Worm (Caenorhabditis elegans) whole organism, midembryonic: Measurements from ENCODE around the gene Y19D10B.8.
"Not testable (repeated sequence)": the region's sequence is repeated elsewhere in the genome, so short reads cannot be mapped to it uniquely, and the experiment has no call there.

Experiments used
- T22C8.4 ChIP-seq: fragments of 200-800 bp; sonication (Bioruptor generic); IDR thresholded peaks from 2 replicates; pipeline ENCODE4 v1.3.6; 2022; ENCODE audit warnings: missing genetic modification characterization, missing compliant biosample characterization
- cog-1 ChIP-seq: sonication (generic microtip); optimal IDR thresholded peaks from 2 replicates; lab custom pipeline; 2016; ENCODE audit warnings: missing genetic modification characterization, missing compliant biosample characterization
- flt-1 ChIP-seq: fragments of 200-800 bp; sonication (Bioruptor generic); IDR thresholded peaks from 2 replicates; pipeline ENCODE4 v1.3.6; 2022; ENCODE audit warnings: missing genetic modification characterization, missing compliant biosample characterization
- klf-2 ChIP-seq: fragments of 200-800 bp; sonication (Bioruptor generic); conservative IDR thresholded peaks from 2 replicates; pipeline ENCODE4 v1.3.6; 2022; ENCODE audit warnings: missing genetic modification reagents, missing genetic modification characterization, missing compliant biosample characterization
- med-1 ChIP-seq: sonication (generic microtip); optimal IDR thresholded peaks from 2 replicates; lab custom pipeline; 2017; ENCODE audit warnings: missing genetic modification characterization, mild to moderate bottlenecking, missing compliant biosample characterization, antibody characterized with exemption, missing genetic modification reagents; ENCODE audit not compliant: insufficient read depth
- ref-1 ChIP-seq: fragments of 200-800 bp; sonication (Bioruptor generic); conservative IDR thresholded peaks from 2 replicates; pipeline ENCODE4 v1.3.6; 2022; ENCODE audit warnings: missing genetic modification reagents, missing genetic modification characterization, missing compliant biosample characterization
- tab-1 ChIP-seq: fragments of 200-800 bp; sonication (Bioruptor generic); IDR thresholded peaks from 2 replicates; pipeline ENCODE4 v1.3.6; 2022; ENCODE audit warnings: missing genetic modification characterization, missing compliant biosample characterization
- ztf-23 ChIP-seq: fragments of 200-800 bp; sonication (Bioruptor generic); IDR thresholded peaks from 2 replicates; pipeline ENCODE4 v1.3.6; 2022; ENCODE audit warnings: missing genetic modification reagents, missing genetic modification characterization, missing compliant biosample characterization
- ztf-29 ChIP-seq: fragments of 200-800 bp; sonication (Bioruptor generic); IDR thresholded peaks from 2 replicates; pipeline ENCODE4 v1.3.6; 2022; ENCODE audit warnings: missing genetic modification reagents, missing genetic modification characterization, missing compliant biosample characterization

Y19D10B.8 gene

DNA sequence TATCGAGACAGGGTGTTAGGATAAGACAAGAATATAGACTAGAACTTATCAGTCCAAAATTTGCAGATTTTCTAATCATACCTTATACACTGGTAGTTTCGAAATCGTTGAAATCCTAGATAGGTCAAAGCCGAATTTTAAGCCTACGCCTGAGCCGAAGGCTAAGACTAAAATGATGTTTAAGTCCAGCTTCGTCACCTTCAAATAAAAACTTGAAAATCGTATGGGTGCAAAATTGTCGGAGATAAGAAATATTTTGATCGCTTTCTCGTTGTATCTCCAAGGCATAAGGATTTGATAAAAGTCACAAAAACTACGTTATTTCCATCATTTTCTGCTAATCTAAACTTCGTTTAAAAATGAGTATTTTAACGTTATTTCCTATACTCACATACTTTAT, 40.1 kb downstream of the Y19D10B.8 start, which contains the start of gene F41B5.12:
Gene F41B5.12 (plus strand): TSS at position 301 of the 400 bp plus-strand sequence.
- TF ChIP-seq tab-1 (no peak), ztf-29 (no peak), flt-1 (no peak), klf-2 (GFP tag; lab: Robert Waterston, UW) (no peak), ztf-23 (GFP tag; lab: Robert Waterston, UW) (no peak), cog-1 (tag; lab: Kevin White, UChicago) (no peak), med-1 (GFP tag; lab: Kevin White, UChicago) (no peak), ref-1 (no peak), T22C8.4 (GFP tag; lab: Robert Waterston, UW) (no peak)

- TF ChIP-seq T22C8.4 (GFP tag; lab: Robert Waterston, UW): no peak
- no peak for TF ChIP-seq cog-1 (tag; lab: Kevin White, UChicago)
- TF ChIP-seq flt-1: no peak
- TF ChIP-seq tab-1: no peak
- no peak for TF ChIP-seq ref-1
- no peak for TF ChIP-seq med-1 (GFP tag; lab: Kevin White, UChicago)
- no peak for TF ChIP-seq klf-2 (GFP tag; lab: Robert Waterston, UW)
- no peak for TF ChIP-seq ztf-29
- TF ChIP-seq ztf-23 (GFP tag; lab: Robert Waterston, UW): no peak
These were observed 41.1 kb downstream of the Y19D10B.8 start, which contains the start of gene nhr-182 for ce11 chrV:2259750-2260149. nhr-182 (minus strand) TSS chrV:2259927.

DNA sequence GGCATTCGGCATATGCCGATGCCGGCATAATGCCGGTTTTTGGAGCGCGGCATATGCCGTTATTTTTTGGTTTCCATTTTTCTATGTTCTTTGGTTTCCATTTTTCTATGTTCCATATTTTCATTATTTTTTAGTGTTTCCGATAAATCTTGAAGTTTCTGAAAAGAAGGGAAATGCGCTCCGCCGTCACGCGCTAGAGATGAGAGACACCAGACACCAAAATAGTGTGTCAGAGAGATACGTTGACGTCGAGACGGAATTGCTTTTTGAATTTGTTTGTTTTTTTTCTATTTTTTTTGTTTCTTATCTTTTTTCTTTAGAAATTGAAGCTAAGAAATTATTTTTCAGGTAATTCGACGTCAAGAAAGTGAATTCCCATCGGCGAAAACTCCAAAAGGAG, 45.6 kb downstream of the Y19D10B.8 start, which contains the start of gene F41B5.1:
Gene F41B5.1 (plus strand): TSS at position 343 of the 400 bp plus-strand sequence.
- TF ChIP-seq flt-1; med-1 (GFP tag; lab: Kevin White, UChicago); ref-1: not testable (repeated sequence)

ce11 chrV:2254553-2255124, 46.2 kb downstream of the Y19D10B.8 start, which contains the start of gene str-253:
str-253 (minus strand) TSS chrV:2254603.
- TF ChIP-seq ztf-23 (GFP tag; lab: Robert Waterston, UW) (no peak), tab-1 (no peak), flt-1 (no peak), med-1 (GFP tag; lab: Kevin White, UChicago) (no peak), T22C8.4 (GFP tag; lab: Robert Waterston, UW) (no peak), ref-1 (no peak), cog-1 (tag; lab: Kevin White, UChicago) (no peak), ztf-29 (no peak), klf-2 (GFP tag; lab: Robert Waterston, UW) (no peak)

- TF ChIP-seq ztf-29 (no peak), klf-2 (GFP tag; lab: Robert Waterston, UW) (no peak), flt-1 (no peak), cog-1 (tag; lab: Kevin White, UChicago) (no peak), ref-1 (no peak), T22C8.4 (GFP tag; lab: Robert Waterston, UW) (no peak), med-1 (GFP tag; lab: Kevin White, UChicago) (no peak), ztf-23 (GFP tag; lab: Robert Waterston, UW) (no peak), tab-1 (no peak)
These were observed 49.0 kb downstream of the Y19D10B.8 start for ce11 chrV:2251774-2252173.

DNA sequence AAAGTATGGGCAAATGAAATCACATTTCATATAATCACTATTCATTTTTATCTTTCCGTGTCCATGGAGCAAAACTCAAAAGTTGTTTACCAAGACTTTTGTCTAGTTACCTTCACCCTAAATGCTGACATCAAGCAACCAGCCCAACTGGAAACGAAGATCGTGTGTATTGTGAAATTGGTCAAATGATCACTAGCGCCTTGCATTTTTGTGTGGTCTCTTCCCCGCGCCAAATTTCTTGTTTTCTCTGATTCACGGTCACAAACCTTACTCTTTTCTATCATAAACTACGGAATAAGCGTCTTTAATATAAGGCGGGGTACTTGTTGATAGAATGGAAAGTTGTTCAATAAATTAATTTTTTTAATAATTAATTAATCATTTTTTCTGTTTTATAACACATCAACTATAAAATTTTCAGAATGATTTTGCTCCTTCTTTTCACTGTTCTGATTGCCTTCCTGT, 50.6 kb downstream of the Y19D10B.8 start, which contains the start of gene cyp-33C7:
Gene cyp-33C7 (plus strand): TSS at position 415 of the 465 bp plus-strand sequence.
- TF ChIP-seq flt-1 (no peak), tab-1 (no peak), ztf-29 (no peak), med-1 (GFP tag; lab: Kevin White, UChicago) (no peak), klf-2 (GFP tag; lab: Robert Waterston, UW) (no peak), ref-1 (no peak), cog-1 (tag; lab: Kevin White, UChicago) (no peak), T22C8.4 (GFP tag; lab: Robert Waterston, UW) (no peak), ztf-23 (GFP tag; lab: Robert Waterston, UW) (no peak)

DNA sequence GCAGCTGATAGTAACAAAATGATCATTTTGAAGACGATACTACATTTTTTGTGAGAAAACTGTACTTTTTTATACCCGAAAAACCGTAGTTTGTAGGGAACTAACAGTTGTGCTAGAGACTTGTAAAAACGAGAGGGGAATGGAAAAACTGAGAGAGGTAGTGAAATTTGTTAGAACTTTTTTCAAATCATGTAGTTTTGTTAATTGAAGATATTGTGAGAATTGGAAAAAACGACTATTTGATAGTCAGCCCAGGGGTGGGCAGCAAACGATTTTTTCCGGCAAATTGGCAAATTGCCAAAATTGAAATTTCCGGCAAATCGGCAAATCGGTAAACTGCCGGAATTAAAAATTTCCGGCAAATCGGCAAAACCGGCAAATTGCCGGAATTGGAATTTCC, 51.5 kb downstream of the Y19D10B.8 start, which contains the start of gene cyp-33C6:
Gene cyp-33C6 (minus strand): TSS at position 101 of the 400 bp plus-strand sequence.
- TF ChIP-seq T22C8.4 (GFP tag; lab: Robert Waterston, UW) (no peak), ztf-23 (GFP tag; lab: Robert Waterston, UW) (no peak), cog-1 (tag; lab: Kevin White, UChicago) (no peak), tab-1 (no peak), ref-1 (no peak), klf-2 (GFP tag; lab: Robert Waterston, UW) (no peak), med-1 (GFP tag; lab: Kevin White, UChicago) (no peak), ztf-29 (no peak), flt-1 (no peak)
